Worm (Caenorhabditis elegans) whole organism, L1 larva: ENCODE results near the gene dsb-1.

Experiments used
- pax-3 ChIP-seq: fragments of 200-800 bp; sonication (Bioruptor generic); optimal IDR thresholded peaks from 2 replicates; lab custom pipeline; 2018; ENCODE audit warnings: mild to moderate bottlenecking, missing genetic modification characterization, moderate library complexity, missing compliant biosample characterization

dsb-1 gene

ce11 chrIV:12456613-12457012 lies 47.9 kb downstream of the dsb-1 start, which contains the start of gene C25G4.7:
C25G4.7 (plus strand) TSS chrIV:12456913.
- TF ChIP-seq pax-3: no peak
